Worm (Caenorhabditis elegans) whole organism, mixed stage, embryonic: ENCODE results near the gene F02H6.6.

ENCODE experiments used
- elt-3 ChIP-seq: fragments of 150-350 bp; optimal IDR thresholded peaks from 2 replicates; lab custom pipeline; 2014; ENCODE audit warnings: missing biosample characterization, missing genetic modification characterization
- snpc-4 ChIP-seq: fragments of 150-350 bp; optimal IDR thresholded peaks from 2 replicates; lab custom pipeline; 2014; ENCODE audit warnings: missing biosample characterization, missing genetic modification characterization
- unc-62 ChIP-seq: fragments of 150-350 bp; optimal IDR thresholded peaks from 2 replicates; lab custom pipeline; 2014; ENCODE audit warnings: missing biosample characterization, missing genetic modification reagents, missing genetic modification characterization
- ztf-11 ChIP-seq: fragments of 150-350 bp; optimal IDR thresholded peaks from 2 replicates; lab custom pipeline; 2014; ENCODE audit warnings: missing biosample characterization, missing genetic modification characterization

DNA sequence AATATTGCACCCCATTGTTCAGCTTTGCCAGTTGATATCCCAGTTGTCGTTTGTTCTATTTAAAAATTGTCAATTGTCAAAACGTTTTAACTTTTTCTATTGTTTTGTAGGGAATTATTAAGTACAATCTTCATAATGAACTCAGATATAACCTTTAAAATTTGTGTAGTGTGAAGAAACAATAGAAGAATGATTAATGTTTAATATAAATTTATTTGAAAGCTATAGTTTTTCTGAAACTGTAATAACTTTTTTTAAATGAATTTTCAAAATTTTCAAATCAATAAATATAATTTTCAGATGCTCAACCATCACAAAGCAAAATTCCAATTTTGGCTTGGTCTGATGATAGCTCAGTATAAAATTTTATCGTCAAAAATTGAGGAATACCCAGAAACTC is 38.8 kb downstream of the F02H6.6 start, which contains the start of gene K01G12.22:
- TF ChIP-seq snpc-4 (no peak), ztf-11 (no peak), unc-62 (GFP tag; lab: Kevin White, UChicago) (no peak), elt-3 (tag; lab: Kevin White, UChicago) (no peak)
